Fruit fly (Drosophila melanogaster): ENCODE measurements around the gene Septin2.

Septin2 gene

DNA sequence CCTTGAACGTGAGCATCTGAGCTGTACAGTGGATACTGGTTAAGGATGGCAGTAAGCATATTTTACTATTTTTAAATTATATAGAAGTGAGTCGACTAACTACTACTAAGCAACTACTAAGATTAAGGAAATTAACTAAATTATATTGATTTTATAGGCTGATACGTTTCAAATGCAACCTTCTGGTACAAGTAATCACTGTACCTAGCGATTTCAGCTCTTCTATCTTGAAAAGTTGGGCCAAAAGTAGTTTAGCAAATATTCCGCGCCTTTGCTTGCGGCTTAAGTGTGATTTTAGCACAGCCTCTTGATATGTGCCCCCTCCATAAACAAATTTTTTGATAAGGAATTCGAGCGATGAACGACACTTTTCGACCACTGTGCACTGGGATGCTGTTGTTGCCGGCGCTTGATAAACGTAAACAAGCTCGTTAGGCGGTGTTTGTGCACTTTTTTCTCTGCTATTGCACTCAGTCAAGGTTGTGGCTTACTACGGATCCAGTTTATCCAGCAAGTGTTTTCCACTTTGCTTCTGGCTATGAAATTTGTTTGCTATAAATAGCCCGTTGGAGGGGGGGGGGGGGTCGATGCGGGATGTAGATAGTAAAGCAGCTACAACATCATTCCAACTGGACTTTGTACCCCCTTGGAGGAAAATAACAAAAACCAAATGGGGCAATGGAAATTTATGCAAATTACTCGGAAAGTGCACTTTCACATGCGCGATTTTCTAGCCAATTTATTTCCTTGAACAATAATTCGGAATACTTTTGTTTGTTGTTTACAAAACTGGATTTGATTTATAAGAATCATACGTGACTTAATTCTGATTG lies 31.7 kb downstream of the Septin2 start (continued):
- TF ChIP-seq CG32006 (GFP tag; optimal IDR thresholded peaks at IDR 0.05), result peak; percentile 89
- TF ChIP-seq CG10669 (GFP tag; optimal IDR thresholded peaks at IDR 0.05), result peak; percentile 64
- peak; percentile 54 for TF ChIP-seq fkh (GFP tag; optimal IDR thresholded peaks at IDR 0.05)
- no peak for TF ChIP-seq vri (GFP tag; optimal IDR thresholded peaks at IDR 0.05)
- TF ChIP-seq CG3919 (GFP tag; optimal IDR thresholded peaks at IDR 0.05), result peak; percentile 81
- TF ChIP-seq Sox15 (GFP tag; optimal IDR thresholded peaks at IDR 0.05), result peak; percentile 63
- TF ChIP-seq CG31627 (GFP tag; optimal IDR thresholded peaks at IDR 0.05), result peak; percentile 66
- peak; percentile 74 for TF ChIP-seq CG11294 (GFP tag; IDR thresholded peaks at IDR 0.05)
- peak; percentile 72 for TF ChIP-seq CG10631 (GFP tag; optimal IDR thresholded peaks at IDR 0.05)
- peak; percentile 67 for TF ChIP-seq cyc (GFP tag; optimal IDR thresholded peaks at IDR 0.05)
- peak; percentile 46 for TF ChIP-seq dac (GFP tag; optimal IDR thresholded peaks at IDR 0.05)
- peak; percentile 74 for TF ChIP-seq CG7368 (GFP tag; optimal IDR thresholded peaks at IDR 0.05)
- peak; percentile 60 for TF ChIP-seq CG3032 (tag; optimal IDR thresholded peaks at IDR 0.05)
- peak; percentile 66 for TF ChIP-seq spab (GFP tag; optimal IDR thresholded peaks at IDR 0.05)
- TF ChIP-seq OdsH (GFP tag; optimal IDR thresholded peaks at IDR 0.05), result peak; percentile 79
- TF ChIP-seq CG34406 (GFP tag; optimal IDR thresholded peaks at IDR 0.05), result peak; percentile 67
- TF ChIP-seq CG15336 (GFP tag; IDR thresholded peaks at IDR 0.05), result peak; percentile 79
- peak; percentile 75 for TF ChIP-seq Met (GFP tag; optimal IDR thresholded peaks at IDR 0.05)
- peak; percentile 78 for TF ChIP-seq CG16779 (tag; optimal IDR thresholded peaks at IDR 0.05)
- peak; percentile 88 for TF ChIP-seq CG6276 (GFP tag; optimal IDR thresholded peaks at IDR 0.05)
- peak in 1 of 2 experiments; percentile 65 for TF ChIP-seq salr (GFP tag; optimal IDR thresholded peaks at IDR 0.05)
- TF ChIP-seq dsx (GFP tag; optimal IDR thresholded peaks at IDR 0.05; ENCODE audit: poor library complexity, severe bottlenecking), result peak; percentile 6
- peak; percentile 79 for TF ChIP-seq Gug (GFP tag; IDR thresholded peaks at IDR 0.05)
- peak; percentile 65 for TF ChIP-seq CG11762 (GFP tag; optimal IDR thresholded peaks at IDR 0.05; ENCODE audit: insufficient read depth)

DNA sequence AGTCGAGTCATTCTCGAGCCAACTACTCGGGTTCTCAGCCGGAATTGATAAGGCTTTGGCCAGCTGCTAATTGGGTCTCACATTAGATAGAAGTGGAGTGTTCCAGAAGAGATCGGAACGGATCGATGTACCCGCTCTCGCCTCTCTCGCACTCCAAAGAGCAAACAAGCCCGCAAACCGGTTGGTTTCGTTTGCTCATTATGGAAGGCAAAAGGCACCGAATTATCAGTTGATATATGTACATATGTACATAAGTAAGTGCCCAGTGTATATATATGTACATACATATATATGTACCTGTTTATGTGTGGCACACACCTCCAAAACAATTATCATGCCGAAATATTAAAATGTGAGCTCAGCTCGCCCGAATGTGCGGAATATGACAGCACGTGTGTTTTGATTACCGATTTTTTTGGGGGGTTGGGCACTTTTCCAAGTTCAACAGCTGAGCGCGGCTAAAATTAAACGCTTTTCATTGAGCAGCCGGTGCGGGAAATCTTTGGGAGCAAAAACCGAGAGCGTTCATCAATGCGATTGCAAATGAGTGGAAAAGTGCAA lies 32.4 kb downstream of the Septin2 start:
- TF ChIP-seq Eip93F (GFP tag; optimal IDR thresholded peaks at IDR 0.05), result peak; percentile 38
- peak; percentile 29; the same call in 1 of the 3 replicates for TF ChIP-seq CG8119 (GFP tag; IDR thresholded peaks at IDR 0.05)
- TF ChIP-seq spab (GFP tag; optimal IDR thresholded peaks at IDR 0.05), result no peak
- TF ChIP-seq CG6163 (GFP tag; IDR thresholded peaks at IDR 0.05), result peak; percentile 24; the same call in 1 of the 3 replicates
- peak; percentile 95 for TF ChIP-seq fkh (GFP tag; optimal IDR thresholded peaks at IDR 0.05)

DNA sequence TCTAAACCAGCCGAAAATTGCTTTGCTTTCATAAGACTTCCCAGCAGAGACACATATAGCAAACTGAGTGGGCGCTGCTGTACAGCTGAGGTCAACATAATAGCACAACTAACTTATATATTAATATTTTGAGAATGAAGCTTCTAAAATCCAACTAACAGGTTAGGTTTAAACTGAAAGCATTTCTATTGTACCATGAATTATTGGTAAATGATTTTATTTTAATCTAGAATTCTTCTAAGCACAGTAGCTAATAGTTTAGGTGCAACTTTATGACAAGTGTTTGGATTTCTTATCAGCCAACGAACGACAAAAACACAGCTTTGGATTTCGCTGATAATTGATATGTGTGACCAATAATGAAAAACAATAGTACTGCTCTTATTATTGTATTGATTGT lies 33.1 kb downstream of the Septin2 start:
- TF ChIP-seq CG6276 (GFP tag; optimal IDR thresholded peaks at IDR 0.05) (peak; percentile 35), CG6163 (GFP tag; IDR thresholded peaks at IDR 0.05) (peak; percentile 62; the same call in 1 of the 3 replicates), Eip78C (GFP tag) (peak; percentile 66), Met (GFP tag; optimal IDR thresholded peaks at IDR 0.05) (peak; percentile 33), dac (GFP tag; optimal IDR thresholded peaks at IDR 0.05) (no peak), eg (GFP tag; IDR thresholded peaks at IDR 0.05) (peak; percentile 61; the same call in 2 of the 3 replicates), CG11294 (GFP tag; IDR thresholded peaks at IDR 0.05) (peak; percentile 49; the same call in 1 of the 2 replicates), CG16779 (tag; optimal IDR thresholded peaks at IDR 0.05) (no peak), ss (GFP tag; optimal IDR thresholded peaks at IDR 0.05) (peak in 1 of 2 experiments; percentile 43), svp (GFP tag) (peak; percentile 74), fkh (GFP tag; optimal IDR thresholded peaks at IDR 0.05) (peak; percentile 35), CG34406 (GFP tag; optimal IDR thresholded peaks at IDR 0.05) (no peak)

DNA sequence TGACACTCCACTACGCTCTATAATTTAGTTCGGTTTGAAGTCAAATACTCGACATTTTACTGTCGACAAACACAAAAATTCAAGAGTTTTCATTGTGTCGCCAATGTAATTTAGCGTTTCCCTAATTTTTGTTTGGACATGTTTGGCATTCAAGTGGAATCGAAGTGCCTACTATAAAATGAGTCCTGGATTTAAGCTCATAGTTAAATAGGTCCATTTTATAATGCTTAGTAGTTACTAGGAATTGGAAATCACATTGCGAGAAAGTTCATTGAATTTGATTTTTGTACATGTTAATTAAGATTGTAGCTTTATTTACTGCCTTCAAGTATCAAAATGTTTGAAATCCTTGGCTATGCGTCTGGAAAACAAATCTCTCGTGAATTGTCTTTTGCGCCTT lies 33.9 kb downstream of the Septin2 start, which contains the start of gene att-ORFB:
TSS of gene att-ORFB (minus strand) at position 101 of the 400 bp plus-strand sequence.
- no peak for TF ChIP-seq Met (GFP tag; optimal IDR thresholded peaks at IDR 0.05)
- no peak for TF ChIP-seq CG9139 (GFP tag; optimal IDR thresholded peaks at IDR 0.05)
- no peak for TF ChIP-seq CG6792 (GFP tag; optimal IDR thresholded peaks at IDR 0.05)
- TF ChIP-seq CG3919 (GFP tag; optimal IDR thresholded peaks at IDR 0.05), result no peak
- no peak for TF ChIP-seq lz (GFP tag; optimal IDR thresholded peaks at IDR 0.05)
- no peak for TF ChIP-seq CG3032 (tag; optimal IDR thresholded peaks at IDR 0.05)
- TF ChIP-seq CG8319 (GFP tag; optimal IDR thresholded peaks at IDR 0.05), result no peak
- no peak for TF ChIP-seq salr (GFP tag; optimal IDR thresholded peaks at IDR 0.05)
- no peak for TF ChIP-seq Eip78C (GFP tag)
- TF ChIP-seq Gug (GFP tag; IDR thresholded peaks at IDR 0.05), result no peak
